Worm (Caenorhabditis elegans): ENCODE results near the gene C06H5.14.
"Not testable (repeated sequence)": the region's sequence is repeated elsewhere in the genome, so short reads cannot be mapped to it uniquely, and the experiment has no call there.

- not testable (repeated sequence) for TF ChIP-seq ref-1 (GFP tag; conservative IDR thresholded peaks at IDR 0.05); ztf-29 (GFP tag; IDR thresholded peaks at IDR 0.05); med-1 (GFP tag; optimal IDR thresholded peaks at IDR 0.05; ENCODE audit: insufficient read depth); T22C8.4 (GFP tag; IDR thresholded peaks at IDR 0.05); flt-1 (GFP tag; IDR thresholded peaks at IDR 0.05); tab-1 (GFP tag; IDR thresholded peaks at IDR 0.05); ztf-23 (GFP tag; IDR thresholded peaks at IDR 0.05); cog-1 (tag; optimal IDR thresholded peaks at IDR 0.05); klf-2 (GFP tag; conservative IDR thresholded peaks at IDR 0.05)
Observed at ce11 chrV:17897646-17898045, 6.3 kb upstream of the C06H5.14 start, which contains the start of gene C06H5.13.

Data from whole organism, midembryonic.